Worm (Caenorhabditis elegans) whole organism, mixed stage, embryonic: ENCODE results near the gene Y43F8C.16.

ENCODE experiments used
- blmp-1 ChIP-seq: fragments of 150-350 bp; optimal IDR thresholded peaks from 2 replicates; lab custom pipeline; 2014; ENCODE audit warnings: missing biosample characterization, missing genetic modification characterization
- ceh-43 ChIP-seq: fragments of 200-800 bp; sonication (Bioruptor generic); optimal IDR thresholded peaks from 2 replicates; lab custom pipeline; 2018; ENCODE audit warnings: mild to moderate bottlenecking, missing genetic modification characterization, moderate library complexity, missing compliant biosample characterization
- ces-1 ChIP-seq: fragments of 150-350 bp; optimal IDR thresholded peaks from 2 replicates; lab custom pipeline; 2014; ENCODE audit warnings: missing biosample characterization, missing genetic modification reagents, missing genetic modification characterization
- elt-3 ChIP-seq: fragments of 150-350 bp; optimal IDR thresholded peaks from 2 replicates; lab custom pipeline; 2014; ENCODE audit warnings: missing biosample characterization, missing genetic modification characterization
- lin-13 ChIP-seq: fragments of 150-350 bp; optimal IDR thresholded peaks from 2 replicates; lab custom pipeline; 2014; ENCODE audit warnings: missing biosample characterization, missing genetic modification characterization
- lin-32 ChIP-seq: fragments of 200-800 bp; sonication (Bioruptor generic); optimal IDR thresholded peaks from 2 replicates; lab custom pipeline; 2018; ENCODE audit warnings: mild to moderate bottlenecking, missing genetic modification characterization, missing compliant biosample characterization
- lsy-2 ChIP-seq: fragments of 150-350 bp; optimal IDR thresholded peaks from 2 replicates; lab custom pipeline; 2014; ENCODE audit warnings: missing biosample characterization, missing genetic modification characterization
- nhr-12 ChIP-seq: fragments of 150-350 bp; optimal IDR thresholded peaks from 2 replicates; lab custom pipeline; 2014; ENCODE audit warnings: missing biosample characterization, missing genetic modification characterization
- nhr-76 ChIP-seq: sonication (generic microtip); optimal IDR thresholded peaks from 2 replicates; lab custom pipeline; 2017; ENCODE audit warnings: missing biosample characterization, missing genetic modification characterization
- tbx-8 ChIP-seq: fragments of 200-800 bp; sonication (Bioruptor generic); optimal IDR thresholded peaks from 2 replicates; lab custom pipeline; 2018; ENCODE audit warnings: mild to moderate bottlenecking, missing genetic modification characterization, moderate library complexity, missing compliant biosample characterization
- unc-120 ChIP-seq: sonication (generic microtip); optimal IDR thresholded peaks from 2 replicates; lab custom pipeline; 2017; ENCODE audit warnings: missing genetic modification characterization, missing compliant biosample characterization; ENCODE audit not compliant: poor library complexity, severe bottlenecking
- unc-62 ChIP-seq: fragments of 150-350 bp; optimal IDR thresholded peaks from 2 replicates; lab custom pipeline; 2014; ENCODE audit warnings: missing biosample characterization, missing genetic modification reagents, missing genetic modification characterization

DNA sequence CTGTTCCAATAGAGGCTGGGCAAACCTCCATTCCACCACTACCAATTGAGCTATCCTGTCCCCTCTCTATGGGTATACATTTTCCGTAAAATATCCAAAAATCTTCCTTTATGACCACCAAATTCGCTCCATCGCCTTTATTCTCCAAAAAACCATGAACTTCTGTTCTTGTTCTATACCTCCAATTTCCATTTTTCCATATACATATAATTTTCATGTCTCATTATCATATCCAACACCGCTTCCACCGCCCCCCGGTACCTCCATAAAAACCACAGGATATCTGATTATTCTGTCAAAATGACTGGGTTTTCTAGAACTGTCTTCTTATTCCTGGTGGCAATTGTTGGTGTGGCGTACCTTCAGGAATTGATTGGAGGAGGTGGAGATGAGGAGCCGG is 528 bp upstream of the Y43F8C.16 start, which contains the start of gene Y43F8C.17:
- TF ChIP-seq elt-3 (tag; lab: Kevin White, UChicago): no peak
- no peak for TF ChIP-seq nhr-12 (tag; lab: Kevin White, UChicago)
- TF ChIP-seq ceh-43: no peak
- TF ChIP-seq tbx-8 (GFP tag; lab: Kevin White, UChicago): no peak
- TF ChIP-seq lsy-2: no peak
- no peak for TF ChIP-seq blmp-1
- TF ChIP-seq unc-120 (tag; lab: Kevin White, UChicago): no peak
- TF ChIP-seq nhr-76 (tag; lab: Kevin White, UChicago): no peak
- TF ChIP-seq lin-32 (GFP tag; lab: Kevin White, UChicago): no peak
- no peak for TF ChIP-seq unc-62 (GFP tag; lab: Kevin White, UChicago)
- no peak for TF ChIP-seq ces-1 (GFP tag; lab: Kevin White, UChicago)
- no peak for TF ChIP-seq lin-13
